Fruit fly (Drosophila melanogaster) whole organism, embryonic: ENCODE data around the gene CG10481.

Experiments
- Blimp-1 ChIP-seq: fragments of 200-800 bp; sonication (Bioruptor generic); optimal IDR thresholded peaks from 3 replicates; lab custom pipeline; 2018; ENCODE audit warnings: missing biosample characterization, missing genetic modification characterization, mild to moderate bottlenecking, moderate library complexity, missing genetic modification reagents
- CG11504 ChIP-seq: fragments of 200-800 bp; sonication (Bioruptor generic); optimal IDR thresholded peaks from 3 replicates; lab custom pipeline; 2019; ENCODE audit warnings: missing biosample characterization, mild to moderate bottlenecking, missing genetic modification characterization, moderate library complexity
- CG12219 ChIP-seq: fragments of 200-800 bp; sonication (Bioruptor generic); optimal IDR thresholded peaks from 3 replicates; lab custom pipeline; 2018; ENCODE audit warnings: missing biosample characterization, mild to moderate bottlenecking, missing genetic modification characterization
- CG1233 ChIP-seq: fragments of 200-800 bp; sonication (Bioruptor generic); optimal IDR thresholded peaks from 4 replicates; lab custom pipeline; 2018; ENCODE audit warnings: missing biosample characterization, mild to moderate bottlenecking, missing genetic modification characterization
- CG12769 ChIP-seq: fragments of 200-800 bp; sonication (Bioruptor generic); optimal IDR thresholded peaks from 2 replicates; lab custom pipeline; 2019; ENCODE audit warnings: missing biosample characterization, mild to moderate bottlenecking, missing genetic modification characterization, moderate library complexity
- CG14014 ChIP-seq: fragments of 200-800 bp; sonication (Bioruptor generic); IDR thresholded peaks from 2 replicates; pipeline ENCODE4 v1.3.6; 2022; ENCODE audit warnings: missing biosample characterization, missing genetic modification characterization
- CG14860 ChIP-seq: fragments of 200-800 bp; sonication (Bioruptor generic); IDR thresholded peaks from 3 replicates; pipeline ENCODE4 v1.3.6; 2022; ENCODE audit warnings: missing biosample characterization, missing genetic modification characterization; ENCODE audit not compliant: partially characterized antibody
- CG1647 ChIP-seq: fragments of 200-800 bp; sonication (Bioruptor generic); optimal IDR thresholded peaks from 3 replicates; lab custom pipeline; 2016; ENCODE audit warnings: missing biosample characterization, missing genetic modification characterization
- CG17385 ChIP-seq: fragments of 200-800 bp; sonication (Bioruptor generic); optimal IDR thresholded peaks from 3 replicates; lab custom pipeline; 2018; ENCODE audit warnings: missing biosample characterization, mild to moderate bottlenecking, missing genetic modification characterization
- CG2712 ChIP-seq: fragments of 200-800 bp; optimal IDR thresholded peaks from 3 replicates; lab custom pipeline; 2019; ENCODE audit warnings: missing biosample characterization, mild to moderate bottlenecking, missing genetic modification characterization, moderate library complexity
- CG34376 ChIP-seq: fragments of 200-800 bp; sonication (Bioruptor generic); optimal IDR thresholded peaks from 2 replicates; lab custom pipeline; 2018; ENCODE audit warnings: missing biosample characterization, mild to moderate bottlenecking, missing genetic modification characterization
- CG7839 ChIP-seq: fragments of 200-800 bp; sonication (Bioruptor generic); optimal IDR thresholded peaks from 3 replicates; lab custom pipeline; 2018; ENCODE audit warnings: missing biosample characterization, mild to moderate bottlenecking, missing genetic modification characterization, moderate library complexity
- CG8765 ChIP-seq: fragments of 200-800 bp; sonication (Bioruptor generic); IDR thresholded peaks from 2 replicates; pipeline ENCODE4 v1.3.6; 2022; ENCODE audit warnings: missing biosample characterization, missing genetic modification characterization
- CG9727 ChIP-seq: fragments of 200-800 bp; sonication (Bioruptor generic); optimal IDR thresholded peaks from 3 replicates; lab custom pipeline; 2017; ENCODE audit warnings: missing biosample characterization, mild to moderate bottlenecking, missing genetic modification characterization
- CoRest ChIP-seq: fragments of 200-800 bp; sonication (Bioruptor generic); optimal IDR thresholded peaks from 3 replicates; lab custom pipeline; 2018; ENCODE audit warnings: missing biosample characterization, mild to moderate bottlenecking, missing genetic modification characterization, moderate library complexity
- D19B ChIP-seq: fragments of 200-800 bp; sonication (Bioruptor generic); optimal IDR thresholded peaks from 2 replicates; lab custom pipeline; 2017; ENCODE audit warnings: missing biosample characterization, mild to moderate bottlenecking, missing genetic modification characterization
- Dad ChIP-seq: fragments of 200-800 bp; sonication (Bioruptor generic); optimal IDR thresholded peaks from 3 replicates; lab custom pipeline; 2016; ENCODE audit warnings: missing biosample characterization, missing genetic modification characterization
- Elba2 ChIP-seq: fragments of 200-800 bp; sonication (Bioruptor generic); optimal IDR thresholded peaks from 3 replicates; lab custom pipeline; 2016; ENCODE audit warnings: missing biosample characterization, missing genetic modification characterization
- H15 ChIP-seq: fragments of 200-800 bp; sonication (Bioruptor generic); IDR thresholded peaks from 3 replicates; pipeline ENCODE4 v1.3.6; 2022; ENCODE audit warnings: missing biosample characterization, missing genetic modification characterization
- HLH4C ChIP-seq: fragments of 200-800 bp; sonication (Bioruptor generic); IDR thresholded peaks from 3 replicates; pipeline ENCODE4 v1.3.6; 2022; ENCODE audit warnings: missing biosample characterization, missing genetic modification characterization; ENCODE audit not compliant: partially characterized antibody
- Oli ChIP-seq: fragments of 200-800 bp; sonication (Bioruptor generic); optimal IDR thresholded peaks from 2 replicates; lab custom pipeline; 2018; ENCODE audit warnings: missing biosample characterization, mild to moderate bottlenecking, missing genetic modification characterization, moderate library complexity
- Ptx1 ChIP-seq: fragments of 200-800 bp; sonication (Bioruptor generic); IDR thresholded peaks from 2 replicates; pipeline ENCODE4 v1.3.6; 2022; ENCODE audit warnings: missing biosample characterization, missing genetic modification characterization
- Ravus ChIP-seq: fragments of 200-800 bp; sonication (Bioruptor generic); IDR thresholded peaks from 2 replicates; pipeline ENCODE4 v1.3.6; 2022; ENCODE audit warnings: missing biosample characterization, missing genetic modification characterization
- Sox102F ChIP-seq: fragments of 200-800 bp; sonication (Bioruptor generic); optimal IDR thresholded peaks from 2 replicates; lab custom pipeline; 2018; ENCODE audit warnings: missing biosample characterization, mild to moderate bottlenecking, missing genetic modification characterization, moderate library complexity
- Spps ChIP-seq: fragments of 200-800 bp; sonication (Bioruptor generic); optimal IDR thresholded peaks from 2 replicates; lab custom pipeline; 2018; ENCODE audit warnings: missing biosample characterization, mild to moderate bottlenecking, missing genetic modification characterization
- abd-A ChIP-seq: fragments of 200-800 bp; sonication (Bioruptor generic); optimal IDR thresholded peaks from 3 replicates; lab custom pipeline; 2019; ENCODE audit warnings: missing biosample characterization, mild to moderate bottlenecking, missing genetic modification characterization, moderate library complexity
- bsh ChIP-seq, 2 experiments: fragments of 200-800 bp; sonication (Bioruptor generic); optimal IDR thresholded peaks; 2 replicates each; lab custom pipeline; 2017 to 2018; ENCODE audit warnings: mild to moderate bottlenecking in 2 of 2, missing biosample characterization in 2 of 2, missing genetic modification characterization in 2 of 2, moderate library complexity in 1 of 2
- crol ChIP-seq: fragments of 200-800 bp; sonication (Bioruptor generic); IDR thresholded peaks from 2 replicates; pipeline ENCODE4 v1.3.6; 2022; ENCODE audit warnings: missing biosample characterization, missing genetic modification characterization
- dysf ChIP-seq: fragments of 200-800 bp; sonication (Bioruptor generic); IDR thresholded peaks from 3 replicates; pipeline ENCODE4 v1.3.6; 2022; ENCODE audit warnings: missing biosample characterization, missing genetic modification characterization
- esg ChIP-seq: fragments of 200-800 bp; sonication (Bioruptor generic); conservative IDR thresholded peaks from 2 replicates; pipeline ENCODE4 v1.3.6; 2022; ENCODE audit warnings: missing biosample characterization, missing genetic modification characterization
- gem ChIP-seq: fragments of 200-800 bp; sonication (Bioruptor generic); optimal IDR thresholded peaks from 2 replicates; lab custom pipeline; 2019; ENCODE audit warnings: missing biosample characterization, mild to moderate bottlenecking, missing genetic modification characterization, moderate library complexity
- grau ChIP-seq: fragments of 200-800 bp; optimal IDR thresholded peaks from 3 replicates; lab custom pipeline; 2019; ENCODE audit warnings: missing biosample characterization, mild to moderate bottlenecking, missing genetic modification characterization, moderate library complexity
- nmo ChIP-seq: fragments of 200-800 bp; sonication (Bioruptor generic); optimal IDR thresholded peaks from 2 replicates; lab custom pipeline; 2018; ENCODE audit warnings: missing biosample characterization, mild to moderate bottlenecking, missing genetic modification characterization, moderate library complexity
- psq ChIP-seq: fragments of 200-800 bp; sonication (Bioruptor generic); optimal IDR thresholded peaks from 2 replicates; lab custom pipeline; 2017; ENCODE audit warnings: missing biosample characterization, missing genetic modification characterization
- row ChIP-seq: fragments of 200-800 bp; sonication (Bioruptor generic); IDR thresholded peaks from 3 replicates; pipeline ENCODE4 v1.3.6; 2022; ENCODE audit warnings: missing biosample characterization, missing genetic modification characterization
- sens ChIP-seq: fragments of 200-800 bp; sonication (Bioruptor generic); peaks from one replicate; lab custom pipeline; 2016; ENCODE audit warnings: missing biosample characterization, missing genetic modification characterization
- seq ChIP-seq: fragments of 200-800 bp; sonication (Bioruptor generic); IDR thresholded peaks from 2 replicates; pipeline ENCODE4 v1.3.6; 2022; ENCODE audit warnings: missing biosample characterization, missing genetic modification characterization
- shn ChIP-seq: fragments of 200-800 bp; sonication (Bioruptor generic); optimal IDR thresholded peaks from 3 replicates; lab custom pipeline; 2016; ENCODE audit warnings: missing biosample characterization, missing genetic modification characterization
- sna ChIP-seq: fragments of 200-800 bp; sonication (Bioruptor generic); IDR thresholded peaks from 2 replicates; pipeline ENCODE4 v1.3.6; 2022; ENCODE audit warnings: missing biosample characterization, missing genetic modification characterization; ENCODE audit not compliant: partially characterized antibody
- sob ChIP-seq: fragments of 200-800 bp; sonication (Bioruptor generic); IDR thresholded peaks from 2 replicates; pipeline ENCODE4 v1.3.6; 2022; ENCODE audit warnings: missing biosample characterization, missing genetic modification characterization
- trem ChIP-seq: fragments of 200-800 bp; optimal IDR thresholded peaks from 3 replicates; lab custom pipeline; 2019; ENCODE audit warnings: missing biosample characterization, mild to moderate bottlenecking, missing genetic modification characterization, moderate library complexity

The CG10481 gene

DNA sequence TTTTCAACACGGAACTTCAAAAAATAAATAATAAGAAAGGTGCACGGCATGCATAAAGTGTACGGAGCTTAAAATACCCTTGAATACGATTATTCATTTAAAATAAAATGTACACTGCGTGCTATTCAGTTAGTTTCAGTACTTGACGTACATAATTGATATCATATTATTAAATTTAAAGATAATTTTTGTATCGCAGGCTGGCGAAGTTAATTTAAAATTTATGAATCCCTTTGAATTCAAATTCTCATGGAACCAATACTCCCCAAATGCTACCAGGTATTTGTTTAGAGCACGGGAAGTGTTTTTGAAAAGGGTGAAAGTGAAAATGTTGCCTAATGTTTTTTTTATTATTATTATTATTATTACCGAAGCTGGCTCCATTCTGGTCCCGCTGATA, 37.1 kb downstream of the CG10481 start:
- no peak for TF ChIP-seq CG17385 (GFP tag; lab: Kevin White, UChicago)
- no peak for TF ChIP-seq CG34376 (GFP tag; lab: Kevin White, UChicago)
- TF ChIP-seq Elba2 (GFP tag; lab: Kevin White, UChicago), result no peak
- TF ChIP-seq Ravus (GFP tag; lab: Robert Waterston, UW), result no peak
- peak; percentile 31 for TF ChIP-seq Sox102F (GFP tag; lab: Kevin White, UChicago)
- peak; percentile 11 for TF ChIP-seq grau
- TF ChIP-seq CG12219, result no peak
- TF ChIP-seq HLH4C, result no peak
- no peak for TF ChIP-seq CG14860 (GFP tag; lab: Robert Waterston, UW)
- TF ChIP-seq Oli, result no peak
- no peak for TF ChIP-seq CG12769 (tag; lab: Kevin White, UChicago)
- TF ChIP-seq sens (GFP tag; lab: Kevin White, UChicago), result peak; percentile 34
- TF ChIP-seq CG14014, result no peak
- no peak for TF ChIP-seq psq (GFP tag; lab: Kevin White, UChicago)
- peak in 1 of 2 experiments; percentile 10 for TF ChIP-seq bsh (GFP tag; optimal IDR thresholded peaks at IDR 0.05; lab: Kevin White, UChicago)
- TF ChIP-seq CG1647 (GFP tag; lab: Kevin White, UChicago), result no peak
- no peak for TF ChIP-seq CG9727
- TF ChIP-seq gem, result peak; percentile 51
- TF ChIP-seq trem, result no peak
- TF ChIP-seq Spps (tag; lab: Kevin White, UChicago), result no peak
- no peak for TF ChIP-seq CG1233 (GFP tag; lab: Kevin White, UChicago)
- no peak for TF ChIP-seq Dad (GFP tag; lab: Kevin White, UChicago)
- 0 out of 2 replicates have a peak, but pooled peaks have one; percentile 0 for TF ChIP-seq Ptx1
- peak; percentile 0 for TF ChIP-seq CG7839 (tag; lab: Kevin White, UChicago)
- TF ChIP-seq H15, result no peak
- TF ChIP-seq CG11504, result peak; percentile 34
- peak; percentile 18 for TF ChIP-seq CoRest (tag; lab: Kevin White, UChicago)
- TF ChIP-seq Blimp-1 (GFP tag; lab: Kevin White, UChicago), result peak; percentile 45
- peak; percentile 52 for TF ChIP-seq D19B (GFP tag; lab: Kevin White, UChicago)
- TF ChIP-seq sob, result no peak
- no peak for TF ChIP-seq sna (GFP tag; lab: Robert Waterston, UW)
- TF ChIP-seq row (GFP tag; lab: Robert Waterston, UW), result peak; percentile 60
- TF ChIP-seq dysf (GFP tag; lab: Robert Waterston, UW), result no peak
- no peak for TF ChIP-seq seq (GFP tag; lab: Robert Waterston, UW)
- no peak for TF ChIP-seq CG8765
- TF ChIP-seq CG2712 (tag; lab: Kevin White, UChicago), result peak; percentile 9
- peak; percentile 12 for TF ChIP-seq nmo

DNA sequence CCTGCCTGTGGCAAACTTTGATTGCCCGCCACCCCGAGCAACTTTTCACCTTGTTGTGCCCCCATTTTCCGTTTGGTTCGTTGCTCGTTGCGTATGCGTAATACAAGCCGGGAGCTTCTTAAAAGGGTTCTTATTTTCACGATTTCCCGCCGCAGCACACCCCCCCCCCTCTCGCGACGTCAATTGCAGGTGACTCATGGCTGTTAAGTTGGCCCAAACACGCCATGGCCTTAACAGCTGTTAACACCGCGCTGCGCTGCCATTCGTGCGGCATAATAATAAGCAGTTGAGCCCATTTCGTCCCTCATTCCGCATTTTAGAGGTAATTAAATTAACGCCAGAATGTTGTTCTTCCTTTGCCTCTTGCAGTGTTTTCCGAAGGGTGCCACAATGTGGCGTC, 41.4 kb downstream of the CG10481 start:
- TF ChIP-seq shn (GFP tag; lab: Kevin White, UChicago), result no peak
- no peak for TF ChIP-seq esg (GFP tag; lab: Robert Waterston, UW)
- TF ChIP-seq crol, result peak; percentile 53; the same call in 1 of the 2 replicates
- TF ChIP-seq abd-A (tag; lab: Kevin White, UChicago), result peak; percentile 72
- TF ChIP-seq, all 482 proteins: peak for 2
